Fruit fly (Drosophila melanogaster): ENCODE results near the gene CG3939.
A peak's percentile ranks its signal among the peaks of the same experiment; 100 is the strongest.

CG3939 gene

dm6 chrX:3189723-3190122, 14.9 kb downstream of the CG3939 start:
- TF ChIP-seq CG6163 (GFP tag; IDR thresholded peaks at IDR 0.05): peak; percentile 77
- TF ChIP-seq eg (GFP tag; IDR thresholded peaks at IDR 0.05): peak; percentile 92
- peak; percentile 50 for TF ChIP-seq CG32006 (GFP tag; optimal IDR thresholded peaks at IDR 0.05)
- TF ChIP-seq OdsH (GFP tag; optimal IDR thresholded peaks at IDR 0.05): peak; percentile 20
- TF ChIP-seq Blimp-1 (GFP tag; optimal IDR thresholded peaks at IDR 0.05): no peak
- TF ChIP-seq dac (GFP tag; optimal IDR thresholded peaks at IDR 0.05): peak; percentile 14
- TF ChIP-seq dsx (GFP tag; optimal IDR thresholded peaks at IDR 0.05; ENCODE audit: poor library complexity, severe bottlenecking): no peak
- TF ChIP-seq Smox (GFP tag; optimal IDR thresholded peaks at IDR 0.05): no peak
- peak; percentile 2 for TF ChIP-seq net (GFP tag; optimal IDR thresholded peaks at IDR 0.05)
- peak; percentile 8 for TF ChIP-seq pdm3 (GFP tag; optimal IDR thresholded peaks at IDR 0.05)
- TF ChIP-seq vri (GFP tag; optimal IDR thresholded peaks at IDR 0.05): no peak
- no peak for TF ChIP-seq CG34406 (GFP tag; optimal IDR thresholded peaks at IDR 0.05)
- no peak for TF ChIP-seq Hr39 (GFP tag; optimal IDR thresholded peaks at IDR 0.05)
- TF ChIP-seq Gug (GFP tag; IDR thresholded peaks at IDR 0.05): peak; percentile 45; the same call in 1 of the 2 replicates
- peak; percentile 14; the same call in 1 of the 2 replicates for TF ChIP-seq CG11294 (GFP tag; IDR thresholded peaks at IDR 0.05)
- TF ChIP-seq CG3032 (tag; optimal IDR thresholded peaks at IDR 0.05): no peak
- TF ChIP-seq achi (GFP tag; optimal IDR thresholded peaks at IDR 0.05): peak; percentile 18
- peak; percentile 49 for TF ChIP-seq CG16779 (tag; optimal IDR thresholded peaks at IDR 0.05)
- TF ChIP-seq ss (GFP tag; optimal IDR thresholded peaks at IDR 0.05): peak in 1 of 2 experiments; percentile 40
- no peak for TF ChIP-seq Sox14 (GFP tag; optimal IDR thresholded peaks at IDR 0.05)
- peak; percentile 61 for TF ChIP-seq Eip78C (GFP tag)
- TF ChIP-seq CG6276 (GFP tag; optimal IDR thresholded peaks at IDR 0.05): peak; percentile 86
- peak; percentile 80 for TF ChIP-seq CG15336 (GFP tag; IDR thresholded peaks at IDR 0.05)
- TF ChIP-seq Lpt (GFP tag; optimal IDR thresholded peaks at IDR 0.05): peak; percentile 65
- TF ChIP-seq CG3919 (GFP tag; optimal IDR thresholded peaks at IDR 0.05): no peak
- TF ChIP-seq CG8119 (GFP tag; IDR thresholded peaks at IDR 0.05): peak; percentile 87
- TF ChIP-seq svp (GFP tag): peak; percentile 24

dm6 chrX:3190837-3191458, 16.1 kb downstream of the CG3939 start:
- TF ChIP-seq svp (GFP tag) (peak; percentile 46), eg (GFP tag; IDR thresholded peaks at IDR 0.05) (no peak), pdm3 (GFP tag; optimal IDR thresholded peaks at IDR 0.05) (no peak), Hr38 (GFP tag; optimal IDR thresholded peaks at IDR 0.05) (no peak), CG9139 (GFP tag; optimal IDR thresholded peaks at IDR 0.05) (no peak), Eip78C (GFP tag) (peak; percentile 25), dsx (GFP tag; optimal IDR thresholded peaks at IDR 0.05; ENCODE audit: poor library complexity, severe bottlenecking) (no peak)

- no peak for TF ChIP-seq Hr39 (GFP tag; optimal IDR thresholded peaks at IDR 0.05)
- TF ChIP-seq CG6792 (GFP tag; optimal IDR thresholded peaks at IDR 0.05): no peak
- TF ChIP-seq CG11902 (GFP tag; optimal IDR thresholded peaks at IDR 0.05): no peak
- TF ChIP-seq Sox14 (GFP tag; optimal IDR thresholded peaks at IDR 0.05): no peak
- no peak for TF ChIP-seq CG1621 (tag; optimal IDR thresholded peaks at IDR 0.05)
- no peak for TF ChIP-seq CG32006 (GFP tag; optimal IDR thresholded peaks at IDR 0.05)
- TF ChIP-seq esn (GFP tag; optimal IDR thresholded peaks at IDR 0.05): no peak
Observed at dm6 chrX:3192301-3192700, 17.5 kb downstream of the CG3939 start.

dm6 chrX:3193774-3194173, 19.0 kb downstream of the CG3939 start:
- peak; percentile 43 for TF ChIP-seq Eip78C (GFP tag)
- peak; percentile 34 for TF ChIP-seq svp (GFP tag)
- no peak for TF ChIP-seq Sox14 (GFP tag; optimal IDR thresholded peaks at IDR 0.05)

Data from whole organism, prepupa.